Fruit fly (Drosophila melanogaster): ENCODE results near the gene CG18249.
A peak's percentile ranks its signal among the peaks of the same experiment; 100 is the strongest.

The CG18249 gene

dm6 chr3R:8239472-8240301 is 19.7 kb downstream of the CG18249 start (continued):
- peak; percentile 89 for TF ChIP-seq gcm (GFP tag; optimal IDR thresholded peaks at IDR 0.05)
- peak; percentile 41; the same call in 1 of the 2 replicates for TF ChIP-seq CG14667 (GFP tag; IDR thresholded peaks at IDR 0.05)
- TF ChIP-seq mirr (GFP tag; optimal IDR thresholded peaks at IDR 0.05) = no peak
- TF ChIP-seq ara (GFP tag; IDR thresholded peaks at IDR 0.05) = peak; percentile 70
- no peak for TF ChIP-seq hb (GFP tag; IDR thresholded peaks at IDR 0.05; ENCODE audit: partially characterized antibody)
- TF ChIP-seq GATAe (GFP tag; conservative IDR thresholded peaks at IDR 0.05) = peak; percentile 47; the same call in 1 of the 2 replicates
- peak; percentile 50 for TF ChIP-seq jing (GFP tag; optimal IDR thresholded peaks at IDR 0.05)
- no peak for TF ChIP-seq ato (GFP tag; IDR thresholded peaks at IDR 0.05; ENCODE audit: partially characterized antibody)
- TF ChIP-seq Oli (tag; optimal IDR thresholded peaks at IDR 0.05) = peak; percentile 94
- TF ChIP-seq CG15073 (GFP tag; optimal IDR thresholded peaks at IDR 0.05) = peak; percentile 54
- TF ChIP-seq dmrt11E (tag; optimal IDR thresholded peaks at IDR 0.05) = peak; percentile 80
- TF ChIP-seq Fer1 (GFP tag; optimal IDR thresholded peaks at IDR 0.05) = peak; percentile 84
- TF ChIP-seq CG12659 (GFP tag; optimal IDR thresholded peaks at IDR 0.05) = peak; percentile 95
- TF ChIP-seq ci (GFP tag; IDR thresholded peaks at IDR 0.05) = peak; percentile 84
- peak; percentile 99 for TF ChIP-seq CG17568 (GFP tag; optimal IDR thresholded peaks at IDR 0.05)
- TF ChIP-seq mam (GFP tag; optimal IDR thresholded peaks at IDR 0.05) = peak; percentile 69
- TF ChIP-seq z (GFP tag; IDR thresholded peaks at IDR 0.05) = no peak
- peak; percentile 63 for TF ChIP-seq sd (tag; optimal IDR thresholded peaks at IDR 0.05)
- TF ChIP-seq bowl (GFP tag; IDR thresholded peaks at IDR 0.05) = no peak
- peak; percentile 54 for TF ChIP-seq CG4854 (GFP tag; optimal IDR thresholded peaks at IDR 0.05)
- peak; percentile 50; the same call in 1 of the 2 replicates for TF ChIP-seq Nf-YA (GFP tag; IDR thresholded peaks at IDR 0.05)
- TF ChIP-seq CG9727 (GFP tag; optimal IDR thresholded peaks at IDR 0.05) = peak; percentile 96
- TF ChIP-seq gro (GFP tag; optimal IDR thresholded peaks at IDR 0.05) = peak; percentile 52
- TF ChIP-seq NC2β (GFP tag; optimal IDR thresholded peaks at IDR 0.05) = peak; percentile 32
- peak; percentile 82 for TF ChIP-seq twi (tag; optimal IDR thresholded peaks at IDR 0.05)
- TF ChIP-seq nerfin-2 (GFP tag; IDR thresholded peaks at IDR 0.05; ENCODE audit: partially characterized antibody) = no peak
- no peak for TF ChIP-seq Dip2 (GFP tag; IDR thresholded peaks at IDR 0.05)
- peak; percentile 71 for TF ChIP-seq CG2116 (GFP tag; optimal IDR thresholded peaks at IDR 0.05)
- peak; percentile 84 for TF ChIP-seq CG32532 (GFP tag; IDR thresholded peaks at IDR 0.05)
- TF ChIP-seq NK7.1 (GFP tag; optimal IDR thresholded peaks at IDR 0.05) = peak; percentile 64
- peak; percentile 66 for TF ChIP-seq stc (GFP tag; IDR thresholded peaks at IDR 0.05)
- TF ChIP-seq CG11456 (GFP tag; IDR thresholded peaks at IDR 0.05) = peak; percentile 70
- TF ChIP-seq CG7745 (tag; optimal IDR thresholded peaks at IDR 0.05) = no peak
- TF ChIP-seq gt (GFP tag; IDR thresholded peaks at IDR 0.05) = 0 out of 2 replicates have a peak, but pooled peaks have one; percentile 22
- peak; percentile 75 for TF ChIP-seq pb (GFP tag; optimal IDR thresholded peaks at IDR 0.05)
- no peak; the same call in none of the 2 replicates for TF ChIP-seq esg (GFP tag; conservative IDR thresholded peaks at IDR 0.05)
- peak; percentile 85 for TF ChIP-seq CG10267 (tag; optimal IDR thresholded peaks at IDR 0.05)
- peak; percentile 57; the same call in 1 of the 2 replicates for TF ChIP-seq sim (GFP tag; IDR thresholded peaks at IDR 0.05)
- peak; percentile 18; the same call in 1 of the 2 replicates for TF ChIP-seq danr (GFP tag; IDR thresholded peaks at IDR 0.05)
- 0 out of 3 replicates have a peak, but pooled peaks have one; percentile 22 for TF ChIP-seq gce (GFP tag; IDR thresholded peaks at IDR 0.05)
- peak; percentile 87 for TF ChIP-seq sqz (GFP tag; optimal IDR thresholded peaks at IDR 0.05)
- TF ChIP-seq CG17912 (GFP tag; optimal IDR thresholded peaks at IDR 0.05) = peak; percentile 43
- 0 out of 3 replicates have a peak, but pooled peaks have one; percentile 33 for TF ChIP-seq Optix (GFP tag; IDR thresholded peaks at IDR 0.05)
- TF ChIP-seq CG8924 (tag; optimal IDR thresholded peaks at IDR 0.05) = peak; percentile 95
- no peak for TF ChIP-seq CkIIα-i1 (GFP tag; IDR thresholded peaks at IDR 0.05)
- TF ChIP-seq disco-r (GFP tag; optimal IDR thresholded peaks at IDR 0.05) = peak; percentile 81
- TF ChIP-seq Dfd (GFP tag; optimal IDR thresholded peaks at IDR 0.05) = no peak
- TF ChIP-seq H2.0 (GFP tag; IDR thresholded peaks at IDR 0.05) = peak; percentile 3
- TF ChIP-seq CG34376 (GFP tag; optimal IDR thresholded peaks at IDR 0.05) = peak; percentile 89
